Worm (Caenorhabditis elegans) whole organism, L4/young adult: ENCODE results near the gene T02G5.14.

ENCODE experiments used
- W03F9.2 ChIP-seq: fragments of 150-350 bp; optimal IDR thresholded peaks from 2 replicates; lab custom pipeline; 2014; ENCODE audit warnings: missing biosample characterization, missing genetic modification characterization
- dao-5 ChIP-seq: sonication (generic microtip); optimal IDR thresholded peaks from 2 replicates; lab custom pipeline; 2016; ENCODE audit warnings: missing genotype, missing genetic modification characterization, moderate library complexity, missing compliant biosample characterization
- him-1 ChIP-seq: sonication (generic microtip); optimal IDR thresholded peaks from 2 replicates; lab custom pipeline; 2016; ENCODE audit warnings: missing genotype, missing genetic modification reagents, missing genetic modification characterization, missing compliant biosample characterization

DNA sequence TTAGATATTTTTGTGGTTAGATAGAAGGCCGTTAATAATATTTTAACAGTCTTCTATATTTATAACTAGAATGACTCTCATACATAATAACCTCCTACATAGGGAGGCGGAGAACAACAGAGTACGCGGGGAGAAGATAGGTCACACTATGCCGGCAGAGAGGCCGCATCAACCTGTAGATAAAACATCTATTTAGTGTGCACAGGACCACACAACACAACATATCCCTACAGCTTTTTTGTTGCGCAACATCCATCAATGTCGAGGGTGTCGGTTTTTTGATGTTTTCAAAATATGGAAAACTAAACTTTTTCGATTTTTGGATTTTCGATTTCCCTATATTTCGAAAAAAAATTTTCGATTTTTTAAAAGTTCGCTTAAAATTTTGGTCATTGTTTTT, 6.7 kb downstream of the T02G5.14 start:
- TF ChIP-seq W03F9.2 (tag; lab: Kevin White, UChicago) (no peak), him-1 (tag; lab: Kevin White, UChicago) (no peak), dao-5 (no peak)
